Fruit fly (Drosophila melanogaster) whole organism, embryonic: ENCODE results near the gene SmydA-2.
A peak's percentile ranks its signal among the peaks of the same experiment; 100 is the strongest.

Experiments
- Aef1 ChIP-seq: fragments of 200-800 bp; sonication (Bioruptor generic); IDR thresholded peaks from 3 replicates; pipeline ENCODE4 v1.3.6; 2022; ENCODE audit warnings: missing biosample characterization, missing genetic modification characterization
- CG10543 ChIP-seq: fragments of 200-800 bp; sonication (Bioruptor generic); optimal IDR thresholded peaks from 3 replicates; lab custom pipeline; 2017; ENCODE audit warnings: missing biosample characterization, mild to moderate bottlenecking, missing genetic modification characterization, moderate library complexity
- CG12236 ChIP-seq: fragments of 200-800 bp; sonication (Bioruptor generic); optimal IDR thresholded peaks from 2 replicates; lab custom pipeline; 2016; ENCODE audit warnings: missing biosample characterization, missing genetic modification characterization
- CG13296 ChIP-seq: fragments of 200-800 bp; sonication (Bioruptor generic); optimal IDR thresholded peaks from 3 replicates; lab custom pipeline; 2018; ENCODE audit warnings: missing biosample characterization, mild to moderate bottlenecking, missing genetic modification characterization
- CG13894 ChIP-seq: fragments of 200-800 bp; sonication (Bioruptor generic); optimal IDR thresholded peaks from 3 replicates; lab custom pipeline; 2018; ENCODE audit warnings: missing biosample characterization, mild to moderate bottlenecking, missing genetic modification characterization, moderate library complexity
- CG14965 ChIP-seq: fragments of 200-800 bp; sonication (Bioruptor generic); optimal IDR thresholded peaks from 2 replicates; lab custom pipeline; 2016; ENCODE audit warnings: missing biosample characterization, missing genetic modification characterization, borderline replicate concordance
- CG15269 ChIP-seq: fragments of 200-800 bp; sonication (Bioruptor generic); optimal IDR thresholded peaks from 2 replicates; lab custom pipeline; 2018; ENCODE audit warnings: missing biosample characterization, mild to moderate bottlenecking, missing genetic modification characterization, moderate library complexity
- CG1529 ChIP-seq: fragments of 200-800 bp; sonication (Bioruptor generic); optimal IDR thresholded peaks from 3 replicates; lab custom pipeline; 2018; ENCODE audit warnings: missing biosample characterization, missing genetic modification characterization
- CG16815 ChIP-seq: fragments of 200-800 bp; sonication (Bioruptor generic); optimal IDR thresholded peaks from 3 replicates; lab custom pipeline; 2017; ENCODE audit warnings: missing biosample characterization, mild to moderate bottlenecking, missing genetic modification characterization
- CG17612 ChIP-seq: fragments of 200-800 bp; sonication (Bioruptor generic); IDR thresholded peaks from 2 replicates; pipeline ENCODE4 v1.3.6; 2022; ENCODE audit warnings: missing biosample characterization, missing genetic modification characterization
- CG18262 ChIP-seq: fragments of 200-800 bp; optimal IDR thresholded peaks from 3 replicates; lab custom pipeline; 2019; ENCODE audit warnings: missing biosample characterization, mild to moderate bottlenecking, missing genetic modification characterization, moderate library complexity
- CG18599 ChIP-seq: fragments of 200-800 bp; sonication (Bioruptor generic); optimal IDR thresholded peaks from 3 replicates; lab custom pipeline; 2017; ENCODE audit warnings: missing biosample characterization, missing genetic modification characterization, mild to moderate bottlenecking, moderate library complexity, missing genetic modification reagents
- CG2120 ChIP-seq: fragments of 200-800 bp; sonication (Bioruptor generic); optimal IDR thresholded peaks from 3 replicates; lab custom pipeline; 2016; ENCODE audit warnings: missing biosample characterization, missing genetic modification characterization
- CG31441 ChIP-seq: fragments of 200-800 bp; sonication (Bioruptor generic); IDR thresholded peaks from 2 replicates; pipeline ENCODE4 v1.3.6; 2022; ENCODE audit warnings: missing biosample characterization, missing genetic modification characterization
- CG3163 ChIP-seq: fragments of 200-800 bp; sonication (Bioruptor generic); optimal IDR thresholded peaks from 3 replicates; lab custom pipeline; 2016; ENCODE audit warnings: missing biosample characterization, missing genetic modification characterization
- CG32532 ChIP-seq: fragments of 200-800 bp; sonication (Bioruptor generic); IDR thresholded peaks from 2 replicates; pipeline ENCODE4 v1.3.6; 2022; ENCODE audit warnings: missing biosample characterization, missing genetic modification characterization
- CG3838 ChIP-seq: fragments of 200-800 bp; sonication (Bioruptor generic); optimal IDR thresholded peaks from 3 replicates; lab custom pipeline; 2016; ENCODE audit warnings: missing biosample characterization, missing genetic modification characterization
- CG3995 ChIP-seq: fragments of 200-800 bp; sonication (Bioruptor generic); optimal IDR thresholded peaks from 3 replicates; lab custom pipeline; 2016; ENCODE audit warnings: missing biosample characterization, missing genetic modification characterization
- CG7372 ChIP-seq: fragments of 200-800 bp; sonication (Bioruptor generic); IDR thresholded peaks from 2 replicates; pipeline ENCODE4 v1.3.6; 2022; ENCODE audit warnings: missing biosample characterization, missing genetic modification characterization
- CG7556 ChIP-seq: fragments of 200-800 bp; sonication (Bioruptor generic); optimal IDR thresholded peaks from 2 replicates; lab custom pipeline; 2017; ENCODE audit warnings: missing biosample characterization, mild to moderate bottlenecking, missing genetic modification characterization
- CG8388 ChIP-seq: fragments of 200-800 bp; sonication (Bioruptor generic); optimal IDR thresholded peaks from 2 replicates; lab custom pipeline; 2019; ENCODE audit warnings: missing biosample characterization, mild to moderate bottlenecking, missing genetic modification characterization, moderate library complexity
- D19B ChIP-seq: fragments of 200-800 bp; sonication (Bioruptor generic); optimal IDR thresholded peaks from 2 replicates; lab custom pipeline; 2017; ENCODE audit warnings: missing biosample characterization, mild to moderate bottlenecking, missing genetic modification characterization
- Dbx ChIP-seq: fragments of 200-800 bp; sonication (Bioruptor generic); IDR thresholded peaks from 3 replicates; pipeline ENCODE4 v1.3.6; 2022; ENCODE audit warnings: missing biosample characterization, missing genetic modification characterization
- E2f1 ChIP-seq: fragments of 200-800 bp; sonication (Bioruptor generic); IDR thresholded peaks from 2 replicates; pipeline ENCODE4 v1.3.6; 2022; ENCODE audit warnings: missing biosample characterization, missing genetic modification characterization
- Fer2 ChIP-seq: fragments of 200-800 bp; sonication (Bioruptor generic); optimal IDR thresholded peaks from 2 replicates; lab custom pipeline; 2018; ENCODE audit warnings: missing biosample characterization, mild to moderate bottlenecking, missing genetic modification characterization, moderate library complexity
- Gsc ChIP-seq: fragments of 200-800 bp; sonication (Bioruptor generic); IDR thresholded peaks from 2 replicates; pipeline ENCODE4 v1.3.6; 2022; ENCODE audit warnings: missing biosample characterization, missing genetic modification characterization
- Gug ChIP-seq: fragments of 200-800 bp; sonication (Bioruptor generic); IDR thresholded peaks from 4 replicates; pipeline ENCODE4 v1.3.6; 2022; ENCODE audit warnings: missing biosample characterization, missing genetic modification characterization
- H15 ChIP-seq: fragments of 200-800 bp; sonication (Bioruptor generic); IDR thresholded peaks from 3 replicates; pipeline ENCODE4 v1.3.6; 2022; ENCODE audit warnings: missing biosample characterization, missing genetic modification characterization
- HLH4C ChIP-seq: fragments of 200-800 bp; sonication (Bioruptor generic); IDR thresholded peaks from 3 replicates; pipeline ENCODE4 v1.3.6; 2022; ENCODE audit warnings: missing biosample characterization, missing genetic modification characterization; ENCODE audit not compliant: partially characterized antibody
- Hey ChIP-seq: fragments of 200-800 bp; sonication (Bioruptor generic); optimal IDR thresholded peaks from 3 replicates; lab custom pipeline; 2018; ENCODE audit warnings: missing biosample characterization, mild to moderate bottlenecking, missing genetic modification characterization
- HmgD ChIP-seq: fragments of 200-800 bp; sonication (Bioruptor generic); optimal IDR thresholded peaks from 3 replicates; lab custom pipeline; 2016; ENCODE audit warnings: missing biosample characterization, missing genetic modification characterization
- Hmx ChIP-seq: fragments of 200-800 bp; sonication (Bioruptor generic); optimal IDR thresholded peaks from 2 replicates; lab custom pipeline; 2016; ENCODE audit warnings: missing biosample characterization, missing genetic modification characterization
- Sox102F ChIP-seq: fragments of 200-800 bp; sonication (Bioruptor generic); optimal IDR thresholded peaks from 2 replicates; lab custom pipeline; 2018; ENCODE audit warnings: missing biosample characterization, mild to moderate bottlenecking, missing genetic modification characterization, moderate library complexity
- Xrp1 ChIP-seq: fragments of 200-800 bp; sonication (Bioruptor generic); IDR thresholded peaks from 2 replicates; pipeline ENCODE4 v1.3.6; 2022; ENCODE audit warnings: missing biosample characterization, missing genetic modification characterization
- caup ChIP-seq: fragments of 200-800 bp; sonication (Bioruptor generic); optimal IDR thresholded peaks from 3 replicates; lab custom pipeline; 2017; ENCODE audit warnings: missing biosample characterization, mild to moderate bottlenecking, missing genetic modification characterization, moderate library complexity; ENCODE audit not compliant: severe bottlenecking
- cg ChIP-seq: fragments of 200-800 bp; sonication (Bioruptor generic); optimal IDR thresholded peaks from 3 replicates; lab custom pipeline; 2019; ENCODE audit warnings: missing biosample characterization, mild to moderate bottlenecking, missing genetic modification characterization, moderate library complexity
- crol ChIP-seq: fragments of 200-800 bp; sonication (Bioruptor generic); IDR thresholded peaks from 2 replicates; pipeline ENCODE4 v1.3.6; 2022; ENCODE audit warnings: missing biosample characterization, missing genetic modification characterization
- fd96Cb ChIP-seq: fragments of 200-800 bp; sonication (Bioruptor generic); optimal IDR thresholded peaks from 2 replicates; lab custom pipeline; 2018; ENCODE audit warnings: missing biosample characterization, mild to moderate bottlenecking, missing genetic modification characterization, moderate library complexity
- grn ChIP-seq: fragments of 200-800 bp; sonication (Bioruptor generic); optimal IDR thresholded peaks from 3 replicates; lab custom pipeline; 2017; ENCODE audit warnings: missing biosample characterization, missing genetic modification characterization
- ham ChIP-seq: fragments of 200-800 bp; sonication (Bioruptor generic); IDR thresholded peaks from 2 replicates; pipeline ENCODE4 v1.3.6; 2022; ENCODE audit warnings: missing biosample characterization, missing genetic modification characterization
- hkb ChIP-seq, 2 experiments: fragments of 200-800 bp in 1 of 2; fragments of >200 bp in 1 of 2; sonication (Bioruptor generic) in 1 of 2; IDR thresholded peaks in 1 of 2; optimal IDR thresholded peaks in 1 of 2; 2 replicates each; pipeline versions ENCODE4 v1.3.6 to Lab custom; 2017 to 2022; ENCODE audit warnings: missing biosample characterization in 1 of 2, missing genetic modification characterization in 1 of 2
- lab ChIP-seq: fragments of 200-800 bp; sonication (Bioruptor generic); optimal IDR thresholded peaks from 3 replicates; lab custom pipeline; 2017; ENCODE audit warnings: missing biosample characterization, missing genetic modification characterization, mild to moderate bottlenecking, moderate library complexity, missing genetic modification reagents
- nerfin-2 ChIP-seq: fragments of 200-800 bp; sonication (Bioruptor generic); IDR thresholded peaks from 2 replicates; pipeline ENCODE4 v1.3.6; 2022; ENCODE audit warnings: missing biosample characterization, missing genetic modification characterization; ENCODE audit not compliant: partially characterized antibody
- pan ChIP-seq, 4 experiments: fragments of >200 bp in 3 of 4; fragments of 200-800 bp in 1 of 4; sonication (Bioruptor generic) in 1 of 4; optimal IDR thresholded peaks in 3 of 4; IDR thresholded peaks in 1 of 4; 2 replicates each; pipeline versions ENCODE4 v1.3.6 to Lab custom; 2017 to 2022; ENCODE audit warnings: missing biosample characterization in 2 of 4, missing genetic modification characterization in 2 of 4, mixed read lengths in 1 of 4
- pb ChIP-seq: fragments of 200-800 bp; sonication (Bioruptor generic); optimal IDR thresholded peaks from 3 replicates; lab custom pipeline; 2016; ENCODE audit warnings: missing biosample characterization, missing genetic modification characterization
- sd ChIP-seq: fragments of 200-800 bp; sonication (Bioruptor generic); optimal IDR thresholded peaks from 3 replicates; lab custom pipeline; 2018; ENCODE audit warnings: missing biosample characterization, mild to moderate bottlenecking, missing genetic modification characterization, moderate library complexity
- sima ChIP-seq: fragments of 200-800 bp; sonication (Bioruptor generic); optimal IDR thresholded peaks from 2 replicates; lab custom pipeline; 2016; ENCODE audit warnings: missing biosample characterization, missing genetic modification characterization
- so ChIP-seq: fragments of 200-800 bp; sonication (Bioruptor generic); IDR thresholded peaks from 3 replicates; pipeline ENCODE4 v1.3.6; 2022; ENCODE audit warnings: missing biosample characterization, missing genetic modification characterization
- sr ChIP-seq: fragments of 200-800 bp; sonication (Bioruptor generic); IDR thresholded peaks from 3 replicates; pipeline ENCODE4 v1.3.6; 2022; ENCODE audit warnings: missing biosample characterization, missing genetic modification characterization
- ttk ChIP-seq: fragments of 200-800 bp; sonication (Bioruptor generic); IDR thresholded peaks from 2 replicates; pipeline ENCODE4 v2.1.2; 2022; ENCODE audit warnings: missing biosample characterization, missing genetic modification characterization
- zfh1 ChIP-seq: fragments of 200-800 bp; sonication (Bioruptor generic); IDR thresholded peaks from 3 replicates; pipeline ENCODE4 v1.3.6; 2022; ENCODE audit warnings: missing biosample characterization, missing genetic modification characterization

SmydA-2 gene

dm6 chr3L:19019308-19019749 lies 16.3 kb upstream of the SmydA-2 start (continued):
- TF ChIP-seq Gug (no peak), CG12236 (no peak), CG16815 (GFP tag; lab: Kevin White, UChicago) (no peak), CG13296 (GFP tag; lab: Kevin White, UChicago) (peak; percentile 14), lab (GFP tag; lab: Kevin White, UChicago) (peak; percentile 43), E2f1 (GFP tag; lab: Robert Waterston, UW) (no peak), Fer2 (tag; lab: Kevin White, UChicago) (no peak), CG2120 (GFP tag; lab: Kevin White, UChicago) (no peak), sd (peak; percentile 73), CG15269 (tag; lab: Kevin White, UChicago) (peak; percentile 36), sr (GFP tag; lab: Robert Waterston, UW) (0 out of 3 replicates have a peak, but pooled peaks have one; percentile 28), cg (GFP tag; lab: Kevin White, UChicago) (peak; percentile 57), Hey (no peak), CG3838 (no peak), pb (GFP tag; lab: Kevin White, UChicago) (no peak), Hmx (GFP tag; lab: Kevin White, UChicago) (no peak), D19B (GFP tag; lab: Kevin White, UChicago) (no peak), sima (GFP tag; lab: Kevin White, UChicago) (no peak), CG13894 (tag; lab: Kevin White, UChicago) (peak; percentile 75), Aef1 (peak; percentile 30; the same call in 1 of the 3 replicates), Gsc (no peak), CG17612 (no peak), CG7556 (no peak), ham (GFP tag; lab: Robert Waterston, UW) (no peak), ttk (GFP tag; lab: Robert Waterston, UW) (no peak), Dbx (0 out of 3 replicates have a peak, but pooled peaks have one; percentile 25), grn (GFP tag; lab: Kevin White, UChicago) (peak; percentile 10), CG1529 (no peak), nerfin-2 (GFP tag; lab: Robert Waterston, UW) (0 out of 2 replicates have a peak, but pooled peaks have one; percentile 17), CG8388 (GFP tag; lab: Kevin White, UChicago) (no peak), HLH4C (GFP tag; lab: Robert Waterston, UW) (no peak), CG10543 (peak; percentile 74), fd96Cb (tag; lab: Kevin White, UChicago) (no peak)

dm6 chr3L:19018440-19018839 lies 15.4 kb upstream of the SmydA-2 start:
- TF ChIP-seq Xrp1: 0 out of 2 replicates have a peak, but pooled peaks have one; percentile 28
- TF ChIP-seq HmgD (GFP tag; lab: Kevin White, UChicago): no peak
- TF ChIP-seq H15 (GFP tag; lab: Robert Waterston, UW): no peak
- no peak for TF ChIP-seq nerfin-2 (GFP tag; lab: Robert Waterston, UW)
- TF ChIP-seq pan (optimal IDR thresholded peaks at IDR 0.05; lab: Kevin White, UChicago): no peak
- TF ChIP-seq pan (GFP tag; optimal IDR thresholded peaks at IDR 0.05 in 1 of 2, IDR thresholded peaks at IDR 0.05 in 1 of 2): peak in 1 of 2 experiments; percentile 42
- no peak for TF ChIP-seq hkb (optimal IDR thresholded peaks at IDR 0.05; lab: Kevin White, UChicago)
- TF ChIP-seq hkb (GFP tag; IDR thresholded peaks at IDR 0.05; lab: Robert Waterston, UW): no peak
- TF ChIP-seq CG32532 (GFP tag; lab: Robert Waterston, UW): peak; percentile 51; the same call in 1 of the 2 replicates
- TF ChIP-seq CG3995 (GFP tag; lab: Kevin White, UChicago): no peak
- TF ChIP-seq CG14965 (GFP tag; lab: Kevin White, UChicago): no peak
- TF ChIP-seq CG31441 (GFP tag; lab: Robert Waterston, UW): 0 out of 2 replicates have a peak, but pooled peaks have one; percentile 22
- TF ChIP-seq CG18599 (GFP tag; lab: Kevin White, UChicago): no peak
- TF ChIP-seq crol (GFP tag; lab: Robert Waterston, UW): peak; percentile 77
- no peak for TF ChIP-seq caup (GFP tag; lab: Kevin White, UChicago)
- peak; percentile 39; the same call in 1 of the 2 replicates for TF ChIP-seq CG7372 (GFP tag; lab: Robert Waterston, UW)
- no peak for TF ChIP-seq so (GFP tag; lab: Robert Waterston, UW)
- TF ChIP-seq CG18262 (tag; lab: Kevin White, UChicago): no peak
- no peak for TF ChIP-seq CG3163 (GFP tag; lab: Kevin White, UChicago)
- 0 out of 3 replicates have a peak, but pooled peaks have one; percentile 12 for TF ChIP-seq zfh1 (GFP tag; lab: Robert Waterston, UW)
- TF ChIP-seq Sox102F: no peak
